Fruit fly (Drosophila melanogaster) whole organism, prepupa: ENCODE measurements around the gene CG10631.

Source experiments
- Blimp-1 ChIP-seq: fragments of 200-800 bp; sonication (Bioruptor generic); optimal IDR thresholded peaks from 3 replicates; lab custom pipeline; 2017; ENCODE audit warnings: missing biosample characterization, missing genetic modification characterization, mild to moderate bottlenecking, moderate library complexity, missing genetic modification reagents
- CG10631 ChIP-seq: fragments of 200-800 bp; sonication (Bioruptor generic); optimal IDR thresholded peaks from 2 replicates; lab custom pipeline; 2016; ENCODE audit warnings: missing biosample characterization, missing genetic modification characterization
- CG10669 ChIP-seq: fragments of 200-800 bp; sonication (Bioruptor generic); optimal IDR thresholded peaks from 3 replicates; lab custom pipeline; 2018; ENCODE audit warnings: missing biosample characterization, mild to moderate bottlenecking, missing genetic modification characterization, moderate library complexity
- CG11294 ChIP-seq: fragments of 200-800 bp; sonication (Bioruptor generic); IDR thresholded peaks from 2 replicates; pipeline ENCODE4 v1.3.6; 2022; ENCODE audit warnings: missing biosample characterization, missing genetic modification characterization
- CG11762 ChIP-seq: fragments of 200-800 bp; sonication (Bioruptor generic); optimal IDR thresholded peaks from 3 replicates; lab custom pipeline; 2016; ENCODE audit warnings: missing biosample characterization, missing genetic modification characterization; ENCODE audit not compliant: insufficient read depth
- CG11902 ChIP-seq: fragments of 200-800 bp; sonication (Bioruptor generic); optimal IDR thresholded peaks from 3 replicates; lab custom pipeline; 2016; ENCODE audit warnings: missing biosample characterization, missing genetic modification characterization
- CG1621 ChIP-seq: fragments of 200-800 bp; sonication (Bioruptor generic); optimal IDR thresholded peaks from 3 replicates; lab custom pipeline; 2018; ENCODE audit warnings: missing biosample characterization, mild to moderate bottlenecking, missing genetic modification characterization
- CG3032 ChIP-seq: fragments of 200-800 bp; optimal IDR thresholded peaks from 2 replicates; lab custom pipeline; 2019; ENCODE audit warnings: missing biosample characterization, mild to moderate bottlenecking, missing genetic modification characterization, moderate library complexity
- CG31627 ChIP-seq: fragments of 200-800 bp; sonication (Bioruptor generic); optimal IDR thresholded peaks from 3 replicates; lab custom pipeline; 2016; ENCODE audit warnings: missing biosample characterization, missing genetic modification characterization
- CG32006 ChIP-seq: fragments of 200-800 bp; sonication (Bioruptor generic); optimal IDR thresholded peaks from 3 replicates; lab custom pipeline; 2017; ENCODE audit warnings: missing biosample characterization, mild to moderate bottlenecking, missing genetic modification characterization
- CG34406 ChIP-seq: fragments of 200-800 bp; sonication (Bioruptor generic); optimal IDR thresholded peaks from 3 replicates; lab custom pipeline; 2016; ENCODE audit warnings: missing biosample characterization, missing genetic modification characterization
- CG3919 ChIP-seq: fragments of 200-800 bp; sonication (Bioruptor generic); optimal IDR thresholded peaks from 3 replicates; lab custom pipeline; 2016; ENCODE audit warnings: missing biosample characterization, missing genetic modification characterization
- CG6163 ChIP-seq: fragments of 200-800 bp; sonication (Bioruptor generic); IDR thresholded peaks from 3 replicates; pipeline ENCODE4 v1.3.6; 2022; ENCODE audit warnings: missing biosample characterization, missing genetic modification characterization
- CG6276 ChIP-seq: fragments of 200-800 bp; sonication (Bioruptor generic); optimal IDR thresholded peaks from 2 replicates; lab custom pipeline; 2017; ENCODE audit warnings: missing biosample characterization, mild to moderate bottlenecking, missing genetic modification characterization
- CG8319 ChIP-seq: fragments of 200-800 bp; sonication (Bioruptor generic); optimal IDR thresholded peaks from 3 replicates; lab custom pipeline; 2016; ENCODE audit warnings: missing biosample characterization, missing genetic modification characterization
- CG8632 ChIP-seq: fragments of 200-800 bp; sonication (Bioruptor generic); optimal IDR thresholded peaks from 3 replicates; lab custom pipeline; 2016; ENCODE audit warnings: missing biosample characterization, missing genetic modification characterization
- CG9139 ChIP-seq: fragments of 200-800 bp; sonication (Bioruptor generic); optimal IDR thresholded peaks from 3 replicates; lab custom pipeline; 2017; ENCODE audit warnings: missing biosample characterization, mild to moderate bottlenecking, missing genetic modification characterization
- Eip75B ChIP-seq: fragments of 200-800 bp; sonication (Bioruptor generic); optimal IDR thresholded peaks from 3 replicates; lab custom pipeline; 2016; ENCODE audit warnings: missing biosample characterization, missing genetic modification characterization
- Eip78C ChIP-seq: fragments of 200-800 bp; sonication (Bioruptor generic); peaks from one replicate; lab custom pipeline; 2016; ENCODE audit warnings: missing biosample characterization, missing genetic modification characterization
- Eip93F ChIP-seq: fragments of 200-800 bp; sonication (Bioruptor generic); optimal IDR thresholded peaks from 2 replicates; lab custom pipeline; 2016; ENCODE audit warnings: missing biosample characterization, mild to moderate bottlenecking, missing genetic modification characterization
- Ets21C ChIP-seq: fragments of 200-800 bp; sonication (Bioruptor generic); optimal IDR thresholded peaks from 3 replicates; lab custom pipeline; 2016; ENCODE audit warnings: missing biosample characterization, missing genetic modification characterization
- Ets96B ChIP-seq: fragments of 200-800 bp; optimal IDR thresholded peaks from 2 replicates; lab custom pipeline; 2019; ENCODE audit warnings: missing biosample characterization, mild to moderate bottlenecking, missing genetic modification characterization, moderate library complexity
- Gug ChIP-seq: fragments of 200-800 bp; sonication (Bioruptor generic); IDR thresholded peaks from 2 replicates; pipeline ENCODE4 v1.3.6; 2022; ENCODE audit warnings: missing biosample characterization, missing genetic modification characterization
- Hr38 ChIP-seq: sonication (Bioruptor generic); optimal IDR thresholded peaks from 2 replicates; lab custom pipeline; 2016; ENCODE audit warnings: missing biosample characterization, missing genetic modification characterization
- Hr39 ChIP-seq: fragments of 200-800 bp; sonication (Bioruptor generic); optimal IDR thresholded peaks from 2 replicates; lab custom pipeline; 2016; ENCODE audit warnings: missing biosample characterization, missing genetic modification characterization
- Hr4 ChIP-seq: fragments of 200-800 bp; sonication (Bioruptor generic); optimal IDR thresholded peaks from 3 replicates; lab custom pipeline; 2016; ENCODE audit warnings: missing biosample characterization, missing genetic modification characterization
- Lpt ChIP-seq: fragments of 200-800 bp; sonication (Bioruptor generic); optimal IDR thresholded peaks from 3 replicates; lab custom pipeline; 2016; ENCODE audit warnings: missing biosample characterization, missing genetic modification characterization
- Met ChIP-seq: fragments of 200-800 bp; sonication (Bioruptor generic); optimal IDR thresholded peaks from 3 replicates; lab custom pipeline; 2016; ENCODE audit warnings: missing biosample characterization, missing genetic modification characterization
- OdsH ChIP-seq: fragments of 200-800 bp; sonication (Bioruptor generic); optimal IDR thresholded peaks from 3 replicates; lab custom pipeline; 2016; ENCODE audit warnings: missing biosample characterization, missing genetic modification characterization
- Smox ChIP-seq: fragments of 200-800 bp; sonication (Bioruptor generic); optimal IDR thresholded peaks from 3 replicates; lab custom pipeline; 2016; ENCODE audit warnings: missing biosample characterization, missing genetic modification characterization
- Sox102F ChIP-seq: fragments of 200-800 bp; sonication (Bioruptor generic); optimal IDR thresholded peaks from 2 replicates; lab custom pipeline; 2016; ENCODE audit warnings: missing biosample characterization, mild to moderate bottlenecking, missing genetic modification characterization
- Sox14 ChIP-seq: fragments of 200-800 bp; sonication (Bioruptor generic); optimal IDR thresholded peaks from 3 replicates; lab custom pipeline; 2016; ENCODE audit warnings: missing biosample characterization, missing genetic modification characterization
- achi ChIP-seq: fragments of 200-800 bp; sonication (Bioruptor generic); optimal IDR thresholded peaks from 3 replicates; lab custom pipeline; 2016; ENCODE audit warnings: missing biosample characterization, missing genetic modification characterization
- acj6 ChIP-seq: fragments of 200-800 bp; sonication (Bioruptor generic); optimal IDR thresholded peaks from 3 replicates; lab custom pipeline; 2016; ENCODE audit warnings: missing biosample characterization, missing genetic modification characterization
- dac ChIP-seq: fragments of 200-800 bp; sonication (Bioruptor generic); optimal IDR thresholded peaks from 2 replicates; lab custom pipeline; 2017; ENCODE audit warnings: missing biosample characterization, mild to moderate bottlenecking, missing genetic modification characterization
- dsx ChIP-seq: fragments of 200-800 bp; optimal IDR thresholded peaks from 3 replicates; lab custom pipeline; 2019; ENCODE audit warnings: missing biosample characterization, mild to moderate bottlenecking, missing genetic modification characterization, moderate library complexity; ENCODE audit not compliant: poor library complexity, severe bottlenecking
- eg ChIP-seq: fragments of 200-800 bp; sonication (Bioruptor generic); IDR thresholded peaks from 3 replicates; pipeline ENCODE4 v1.3.6; 2022; ENCODE audit warnings: missing biosample characterization, missing genetic modification characterization
- esn ChIP-seq: fragments of 200-800 bp; sonication (Bioruptor generic); optimal IDR thresholded peaks from 2 replicates; lab custom pipeline; 2016; ENCODE audit warnings: missing biosample characterization, mild to moderate bottlenecking, missing genetic modification characterization, moderate library complexity
- fd59A ChIP-seq: fragments of 200-800 bp; sonication (Bioruptor generic); optimal IDR thresholded peaks from 2 replicates; lab custom pipeline; 2017; ENCODE audit warnings: missing biosample characterization, mild to moderate bottlenecking, missing genetic modification characterization, missing genetic modification reagents
- fd85E ChIP-seq: fragments of 200-800 bp; sonication (Bioruptor generic); optimal IDR thresholded peaks from 3 replicates; lab custom pipeline; 2016; ENCODE audit warnings: missing biosample characterization, missing genetic modification characterization
- lz ChIP-seq: fragments of 200-800 bp; sonication (Bioruptor generic); optimal IDR thresholded peaks from 3 replicates; lab custom pipeline; 2016; ENCODE audit warnings: missing biosample characterization, missing genetic modification characterization
- pdm3 ChIP-seq: fragments of 200-800 bp; sonication (Bioruptor generic); optimal IDR thresholded peaks from 3 replicates; lab custom pipeline; 2016; ENCODE audit warnings: missing biosample characterization, missing genetic modification characterization
- salr ChIP-seq, 2 experiments: fragments of 200-800 bp; sonication (Bioruptor generic); optimal IDR thresholded peaks; 3 replicates each; lab custom pipeline; 2016 to 2018; ENCODE audit warnings: missing biosample characterization in 2 of 2, missing genetic modification characterization in 2 of 2, mild to moderate bottlenecking in 1 of 2
- spab ChIP-seq: fragments of 200-800 bp; sonication (Bioruptor generic); optimal IDR thresholded peaks from 2 replicates; lab custom pipeline; 2017; ENCODE audit warnings: missing biosample characterization, mild to moderate bottlenecking, missing genetic modification characterization, missing genetic modification reagents
- svp ChIP-seq: fragments of 200-800 bp; sonication (Bioruptor generic); peaks from one replicate; lab custom pipeline; 2016; ENCODE audit warnings: missing biosample characterization, missing genetic modification characterization
- topi ChIP-seq: fragments of 200-800 bp; sonication (Bioruptor generic); optimal IDR thresholded peaks from 3 replicates; lab custom pipeline; 2016; ENCODE audit warnings: missing biosample characterization, missing genetic modification characterization
- vri ChIP-seq: fragments of 200-800 bp; sonication (Bioruptor generic); optimal IDR thresholded peaks from 3 replicates; lab custom pipeline; 2016; ENCODE audit warnings: missing biosample characterization, mild to moderate bottlenecking, missing genetic modification characterization

The CG10631 gene

dm6 chr2L:19796111-19796451, 39.4 kb upstream of the CG10631 start, which contains the start of gene sick:
sick (plus strand) TSS chr2L:19796365.
- TF ChIP-seq eg (no peak), OdsH (no peak), fd59A (GFP tag; lab: Kevin White, UChicago) (no peak), CG11294 (GFP tag; lab: Robert Waterston, UW) (no peak), Eip75B (GFP tag; lab: Kevin White, UChicago) (no peak), topi (no peak), Ets96B (tag; lab: Kevin White, UChicago) (no peak), Sox102F (GFP tag; lab: Kevin White, UChicago) (no peak), Smox (GFP tag; lab: Kevin White, UChicago) (no peak), fd85E (GFP tag; lab: Kevin White, UChicago) (no peak), svp (GFP tag; lab: Kevin White, UChicago) (no peak), Ets21C (GFP tag; lab: Kevin White, UChicago) (no peak), Eip93F (no peak), Lpt (no peak), CG6163 (GFP tag; lab: Robert Waterston, UW) (no peak), CG3919 (no peak), spab (GFP tag; lab: Kevin White, UChicago) (no peak), CG8319 (GFP tag; lab: Kevin White, UChicago) (no peak), CG8632 (GFP tag; lab: Kevin White, UChicago) (no peak)

dm6 chr2L:19795320-19796110, 38.8 kb upstream of the CG10631 start:
- TF ChIP-seq Hr39 (GFP tag; lab: Kevin White, UChicago) (peak; percentile 49), OdsH (peak; percentile 40), Hr4 (peak; percentile 39), Blimp-1 (GFP tag; lab: Kevin White, UChicago) (no peak), CG6276 (no peak), Gug (GFP tag; lab: Robert Waterston, UW) (no peak), fd85E (GFP tag; lab: Kevin White, UChicago) (no peak), Eip75B (GFP tag; lab: Kevin White, UChicago) (peak; percentile 41), CG34406 (peak; percentile 24), acj6 (GFP tag; lab: Kevin White, UChicago) (peak; percentile 60), Smox (GFP tag; lab: Kevin White, UChicago) (peak; percentile 66), vri (GFP tag; lab: Kevin White, UChicago) (peak; percentile 3), esn (GFP tag; lab: Kevin White, UChicago) (peak; percentile 55), CG10669 (peak; percentile 32), CG1621 (tag; lab: Kevin White, UChicago) (no peak), Met (peak; percentile 62), Ets21C (GFP tag; lab: Kevin White, UChicago) (peak; percentile 18), CG31627 (GFP tag; lab: Kevin White, UChicago) (peak; percentile 53), Hr38 (no peak), CG10631 (peak; percentile 44), svp (GFP tag; lab: Kevin White, UChicago) (peak; percentile 65), CG6163 (GFP tag; lab: Robert Waterston, UW) (peak; percentile 28; the same call in 1 of the 3 replicates), dsx (GFP tag; lab: Kevin White, UChicago) (no peak), CG3032 (tag; lab: Kevin White, UChicago) (no peak), CG11902 (GFP tag; lab: Kevin White, UChicago) (no peak), fd59A (GFP tag; lab: Kevin White, UChicago) (no peak), pdm3 (GFP tag; lab: Kevin White, UChicago) (peak; percentile 22), CG32006 (GFP tag; lab: Kevin White, UChicago) (peak; percentile 26), lz (peak; percentile 62), Eip93F (no peak), achi (GFP tag; lab: Kevin White, UChicago) (peak; percentile 26), Eip78C (GFP tag; lab: Kevin White, UChicago) (peak; percentile 35), Lpt (peak; percentile 21), spab (GFP tag; lab: Kevin White, UChicago) (no peak), CG9139 (GFP tag; lab: Kevin White, UChicago) (peak; percentile 22), Ets96B (tag; lab: Kevin White, UChicago) (no peak), CG11762 (GFP tag; lab: Kevin White, UChicago) (no peak), salr (GFP tag; optimal IDR thresholded peaks at IDR 0.05; lab: Kevin White, UChicago) (no peak), Sox14 (GFP tag; lab: Kevin White, UChicago) (peak; percentile 93), dac (no peak), Sox102F (GFP tag; lab: Kevin White, UChicago) (peak; percentile 47)
